ENCODE assay signal across 1 fruit fly cellular context in genomic region chrX:8141353-8142066, dm6.
A peak's percentile ranks its signal among the peaks of the same experiment; 100 is the strongest.
TF ChIP-seq lines count a peak whose summit lies in the region.

No protein-coding gene starts in this region.

TF ChIP-seq in whole organism, embryonic, 481 proteins besides CTCF, POLR2A, EP300 and RAD21 (continued from another document):
- TF ChIP-seq CG15514 (GFP tag; optimal IDR thresholded peaks at IDR 0.05; lab: Kevin White, UChicago) (peak; percentile 19), chinmo (GFP tag; IDR thresholded peaks at IDR 0.05; lab: Robert Waterston, UW; ENCODE audit: partially characterized antibody) (0 out of 4 replicates have a peak, but pooled peaks have one; percentile 61), CG9727 (GFP tag; optimal IDR thresholded peaks at IDR 0.05; lab: Kevin White, UChicago) (peak; percentile 42), CHES-1-like (GFP tag; optimal IDR thresholded peaks at IDR 0.05; lab: Kevin White, UChicago) (peak; percentile 11), Mrtf (GFP tag; IDR thresholded peaks at IDR 0.05; lab: Robert Waterston, UW) (no peak), wek (GFP tag; optimal IDR thresholded peaks at IDR 0.05; lab: Kevin White, UChicago) (no peak), CG2889 (GFP tag; IDR thresholded peaks at IDR 0.05; lab: Robert Waterston, UW) (no peak), CG4707 (GFP tag; optimal IDR thresholded peaks at IDR 0.05; lab: Kevin White, UChicago) (no peak), crc (GFP tag; optimal IDR thresholded peaks at IDR 0.05; lab: Kevin White, UChicago) (peak; percentile 11), CG16813 (GFP tag; IDR thresholded peaks at IDR 0.05; lab: Robert Waterston, UW; ENCODE audit: partially characterized antibody) (no peak), CG1529 (GFP tag; optimal IDR thresholded peaks at IDR 0.05; lab: Kevin White, UChicago) (no peak), CrebB (tag; optimal IDR thresholded peaks at IDR 0.05; lab: Kevin White, UChicago) (no peak), gcm2 (GFP tag; optimal IDR thresholded peaks at IDR 0.05; lab: Kevin White, UChicago) (no peak), NC2α (GFP tag; optimal IDR thresholded peaks at IDR 0.05; lab: Kevin White, UChicago) (no peak), run (tag; optimal IDR thresholded peaks at IDR 0.05; lab: Kevin White, UChicago) (no peak), Hmx (GFP tag; optimal IDR thresholded peaks at IDR 0.05; lab: Kevin White, UChicago) (no peak)
